Fruit fly (Drosophila melanogaster) whole organism, embryonic: ENCODE data around the gene Rbp4.
A peak's percentile ranks its signal among the peaks of the same experiment; 100 is the strongest.

Source experiments
- CG11093 ChIP-seq: fragments of 200-800 bp; sonication (Bioruptor generic); IDR thresholded peaks from 3 replicates; pipeline ENCODE4 v1.3.6; 2022; ENCODE audit warnings: missing biosample characterization, missing genetic modification characterization
- CG13894 ChIP-seq: fragments of 200-800 bp; sonication (Bioruptor generic); optimal IDR thresholded peaks from 3 replicates; lab custom pipeline; 2018; ENCODE audit warnings: missing biosample characterization, mild to moderate bottlenecking, missing genetic modification characterization, moderate library complexity
- CG14860 ChIP-seq: fragments of 200-800 bp; sonication (Bioruptor generic); IDR thresholded peaks from 3 replicates; pipeline ENCODE4 v1.3.6; 2022; ENCODE audit warnings: missing biosample characterization, missing genetic modification characterization; ENCODE audit not compliant: partially characterized antibody
- CG18476 ChIP-seq: fragments of 200-800 bp; sonication (Bioruptor generic); optimal IDR thresholded peaks from 2 replicates; lab custom pipeline; 2016; ENCODE audit warnings: missing biosample characterization, mild to moderate bottlenecking, missing genetic modification characterization
- CG2120 ChIP-seq: fragments of 200-800 bp; sonication (Bioruptor generic); optimal IDR thresholded peaks from 3 replicates; lab custom pipeline; 2016; ENCODE audit warnings: missing biosample characterization, missing genetic modification characterization
- CG30431 ChIP-seq: fragments of 200-800 bp; sonication (Bioruptor generic); optimal IDR thresholded peaks from 2 replicates; lab custom pipeline; 2017; ENCODE audit warnings: missing biosample characterization, missing genetic modification characterization
- CG4707 ChIP-seq: fragments of 200-800 bp; sonication (Bioruptor generic); optimal IDR thresholded peaks from 2 replicates; lab custom pipeline; 2018; ENCODE audit warnings: missing biosample characterization, mild to moderate bottlenecking, missing genetic modification characterization, moderate library complexity
- CoRest ChIP-seq: fragments of 200-800 bp; sonication (Bioruptor generic); optimal IDR thresholded peaks from 3 replicates; lab custom pipeline; 2018; ENCODE audit warnings: missing biosample characterization, mild to moderate bottlenecking, missing genetic modification characterization, moderate library complexity
- ERR ChIP-seq: fragments of 200-800 bp; sonication (Bioruptor generic); optimal IDR thresholded peaks from 2 replicates; lab custom pipeline; 2016; ENCODE audit warnings: missing biosample characterization, missing genetic modification characterization
- Elba2 ChIP-seq: fragments of 200-800 bp; sonication (Bioruptor generic); optimal IDR thresholded peaks from 3 replicates; lab custom pipeline; 2016; ENCODE audit warnings: missing biosample characterization, missing genetic modification characterization
- H2.0 ChIP-seq: fragments of 200-800 bp; sonication (Bioruptor generic); IDR thresholded peaks from 2 replicates; pipeline ENCODE4 v1.3.6; 2022; ENCODE audit warnings: missing biosample characterization, missing genetic modification characterization
- Myb ChIP-seq: fragments of 200-800 bp; sonication (Bioruptor generic); optimal IDR thresholded peaks from 2 replicates; lab custom pipeline; 2016; ENCODE audit warnings: missing biosample characterization, missing genetic modification characterization
- Sry-β ChIP-seq: fragments of 200-800 bp; sonication (Bioruptor generic); optimal IDR thresholded peaks from 2 replicates; lab custom pipeline; 2018; ENCODE audit warnings: missing biosample characterization, mild to moderate bottlenecking, missing genetic modification characterization, moderate library complexity
- Sry-δ ChIP-seq: fragments of 200-800 bp; sonication (Bioruptor generic); optimal IDR thresholded peaks from 2 replicates; lab custom pipeline; 2016; ENCODE audit warnings: missing biosample characterization, missing genetic modification characterization
- Trl ChIP-seq, 3 experiments: fragments of >200 bp in 2 of 3; fragments of 200-800 bp in 1 of 3; sonication (Bioruptor generic) in 1 of 3; optimal IDR thresholded peaks; 2 replicates in 1 of 3; 3 replicates in 2 of 3; lab custom pipeline; 2016 to 2017; ENCODE audit warnings: missing biosample characterization in 1 of 3, missing genetic modification characterization in 1 of 3
- Usf ChIP-seq: fragments of 200-800 bp; sonication (Bioruptor generic); optimal IDR thresholded peaks from 2 replicates; lab custom pipeline; 2017; ENCODE audit warnings: missing genotype, missing biosample characterization, missing genetic modification characterization
- abd-A ChIP-seq: fragments of 200-800 bp; sonication (Bioruptor generic); optimal IDR thresholded peaks from 3 replicates; lab custom pipeline; 2019; ENCODE audit warnings: missing biosample characterization, mild to moderate bottlenecking, missing genetic modification characterization, moderate library complexity
- aop ChIP-seq: fragments of 200-800 bp; sonication (Bioruptor generic); IDR thresholded peaks from 2 replicates; pipeline ENCODE4 v1.3.6; 2022; ENCODE audit warnings: missing biosample characterization, missing genetic modification characterization
- bbx ChIP-seq: fragments of 200-800 bp; sonication (Bioruptor generic); IDR thresholded peaks from 2 replicates; pipeline ENCODE4 v1.3.6; 2022; ENCODE audit warnings: missing biosample characterization, missing genetic modification characterization; ENCODE audit not compliant: partially characterized antibody
- croc ChIP-seq: fragments of 200-800 bp; sonication (Bioruptor generic); conservative IDR thresholded peaks from 3 replicates; pipeline ENCODE4 v1.3.6; 2022; ENCODE audit warnings: missing biosample characterization, missing genetic modification characterization
- zen ChIP-seq: fragments of 200-800 bp; sonication (Bioruptor generic); optimal IDR thresholded peaks from 3 replicates; lab custom pipeline; 2018; ENCODE audit warnings: missing biosample characterization, mild to moderate bottlenecking, missing genetic modification characterization, moderate library complexity

The Rbp4 gene

dm6 chr3R:13615007-13615406 lies 41.2 kb downstream of the Rbp4 start (continued):
- TF ChIP-seq Trl (optimal IDR thresholded peaks at IDR 0.05; lab: Kevin White, UChicago) (no peak), Trl (GFP tag; optimal IDR thresholded peaks at IDR 0.05; lab: Kevin White, UChicago) (no peak), CG14860 (GFP tag; lab: Robert Waterston, UW) (0 out of 3 replicates have a peak, but pooled peaks have one; percentile 16), CG18476 (GFP tag; lab: Kevin White, UChicago) (no peak), Sry-β (GFP tag; lab: Kevin White, UChicago) (peak; percentile 11), CG11093 (GFP tag; lab: Robert Waterston, UW) (no peak), ERR (GFP tag; lab: Kevin White, UChicago) (no peak)

- no peak for TF ChIP-seq CG30431 (GFP tag; lab: Kevin White, UChicago)
- no peak for TF ChIP-seq bbx
- no peak for TF ChIP-seq zen (tag; lab: Kevin White, UChicago)
- peak; percentile 77 for TF ChIP-seq abd-A
- TF ChIP-seq CG13894 (tag; lab: Kevin White, UChicago), result peak; percentile 13
- no peak for TF ChIP-seq aop (GFP tag; lab: Robert Waterston, UW)
- no peak for TF ChIP-seq Elba2 (GFP tag; lab: Kevin White, UChicago)
- TF ChIP-seq CG4707 (GFP tag; lab: Kevin White, UChicago), result no peak
- TF ChIP-seq Usf, result no peak
- TF ChIP-seq Myb (GFP tag; lab: Kevin White, UChicago), result no peak
- no peak for TF ChIP-seq CoRest (tag; lab: Kevin White, UChicago)
Observed at dm6 chr3R:13612333-13612732, 43.9 kb downstream of the Rbp4 start, which contains the start of gene CG9757. Gene CG9757, minus strand, starts transcription at chr3R:13612433.

- no peak for TF ChIP-seq croc (GFP tag; lab: Robert Waterston, UW)
- no peak for TF ChIP-seq Sry-δ (GFP tag; lab: Kevin White, UChicago)
- no peak for TF ChIP-seq CG2120 (GFP tag; lab: Kevin White, UChicago)
- TF ChIP-seq H2.0, result no peak
Observed at dm6 chr3R:13609146-13609545, 47.0 kb downstream of the Rbp4 start, which contains the start of gene CG9759. Gene CG9759, minus strand, starts transcription at chr3R:13609246.
